Worm (Caenorhabditis elegans) whole organism, dauer: ENCODE results near the gene rab-14.

ENCODE experiments used
- unc-62 ChIP-seq: sonication (generic microtip); optimal IDR thresholded peaks from 2 replicates; lab custom pipeline; 2017; ENCODE audit warnings: missing biosample characterization, missing genetic modification reagents, missing genetic modification characterization

rab-14 gene

ce11 chrX:15621001-15621400 is 14.6 kb upstream of the rab-14 start:
- TF ChIP-seq unc-62 = no peak

ce11 chrX:15620200-15620599 is 13.8 kb upstream of the rab-14 start, which contains the start of gene K09E9.1:
Gene K09E9.1, plus strand, starts transcription at chrX:15620500.
- TF ChIP-seq unc-62 = no peak

ce11 chrX:15619273-15619672 is 12.8 kb upstream of the rab-14 start:
- TF ChIP-seq unc-62 = no peak

ce11 chrX:15617168-15617567 is 10.7 kb upstream of the rab-14 start:
- TF ChIP-seq unc-62 = no peak

ce11 chrX:15616443-15616842 is 10.0 kb upstream of the rab-14 start, which contains the start of gene ergi-3:
Gene ergi-3, minus strand, starts transcription at chrX:15616753.
- TF ChIP-seq unc-62 = no peak

ce11 chrX:15613745-15614229 is 7.4 kb upstream of the rab-14 start, which contains the start of gene K09E9.3:
Gene K09E9.3, minus strand, starts transcription at chrX:15613795.
- no peak for TF ChIP-seq unc-62

ce11 chrX:15610527-15611091 is 4.2 kb upstream of the rab-14 start:
- TF ChIP-seq unc-62 = no peak

ce11 chrX:15609698-15610097 is 3.3 kb upstream of the rab-14 start:
- TF ChIP-seq unc-62 = no peak

- TF ChIP-seq unc-62 = no peak
These were observed 2.2 kb upstream of the rab-14 start for ce11 chrX:15608593-15608992.

ce11 chrX:15607498-15608019 is 1.1 kb upstream of the rab-14 start, which contains the start of gene nipi-3:
Gene nipi-3, plus strand, starts transcription at chrX:15607969.
- no peak for TF ChIP-seq unc-62

- TF ChIP-seq unc-62 = no peak
These were observed 2.2 kb downstream of the rab-14 start for ce11 chrX:15604236-15604635.

ce11 chrX:15600512-15601117 is 5.8 kb downstream of the rab-14 start, which contains the start of gene ent-2:
Gene ent-2, plus strand, starts transcription at chrX:15601067.
- no peak for TF ChIP-seq unc-62

- TF ChIP-seq unc-62 = no peak
These were observed 6.5 kb downstream of the rab-14 start for ce11 chrX:15599925-15600324.

ce11 chrX:15598661-15599384 is 7.6 kb downstream of the rab-14 start:
- TF ChIP-seq unc-62 = no peak

ce11 chrX:15597077-15597476 is 9.4 kb downstream of the rab-14 start, which contains the start of gene K09A9.8:
Gene K09A9.8, minus strand, starts transcription at chrX:15597177.
- TF ChIP-seq unc-62 = no peak

ce11 chrX:15594019-15594418 is 12.4 kb downstream of the rab-14 start:
- TF ChIP-seq unc-62 = no peak

- no peak for TF ChIP-seq unc-62
These were observed 13.1 kb downstream of the rab-14 start for ce11 chrX:15593366-15593765.
